Fruit fly (Drosophila melanogaster) whole organism, prepupa: ENCODE measurements around the gene tll.

ENCODE experiments used
- Blimp-1 ChIP-seq: fragments of 200-800 bp; sonication (Bioruptor generic); optimal IDR thresholded peaks from 3 replicates; lab custom pipeline; 2017; ENCODE audit warnings: missing biosample characterization, missing genetic modification characterization, mild to moderate bottlenecking, moderate library complexity, missing genetic modification reagents
- CG10631 ChIP-seq: fragments of 200-800 bp; sonication (Bioruptor generic); optimal IDR thresholded peaks from 2 replicates; lab custom pipeline; 2016; ENCODE audit warnings: missing biosample characterization, missing genetic modification characterization
- CG10669 ChIP-seq: fragments of 200-800 bp; sonication (Bioruptor generic); optimal IDR thresholded peaks from 3 replicates; lab custom pipeline; 2018; ENCODE audit warnings: missing biosample characterization, mild to moderate bottlenecking, missing genetic modification characterization, moderate library complexity
- CG11294 ChIP-seq: fragments of 200-800 bp; sonication (Bioruptor generic); IDR thresholded peaks from 2 replicates; pipeline ENCODE4 v1.3.6; 2022; ENCODE audit warnings: missing biosample characterization, missing genetic modification characterization
- CG16779 ChIP-seq: fragments of 200-800 bp; sonication (Bioruptor generic); optimal IDR thresholded peaks from 3 replicates; lab custom pipeline; 2017; ENCODE audit warnings: missing biosample characterization, mild to moderate bottlenecking, missing genetic modification characterization
- CG3032 ChIP-seq: fragments of 200-800 bp; optimal IDR thresholded peaks from 2 replicates; lab custom pipeline; 2019; ENCODE audit warnings: missing biosample characterization, mild to moderate bottlenecking, missing genetic modification characterization, moderate library complexity
- CG31627 ChIP-seq: fragments of 200-800 bp; sonication (Bioruptor generic); optimal IDR thresholded peaks from 3 replicates; lab custom pipeline; 2016; ENCODE audit warnings: missing biosample characterization, missing genetic modification characterization
- CG32006 ChIP-seq: fragments of 200-800 bp; sonication (Bioruptor generic); optimal IDR thresholded peaks from 3 replicates; lab custom pipeline; 2017; ENCODE audit warnings: missing biosample characterization, mild to moderate bottlenecking, missing genetic modification characterization
- CG34406 ChIP-seq: fragments of 200-800 bp; sonication (Bioruptor generic); optimal IDR thresholded peaks from 3 replicates; lab custom pipeline; 2016; ENCODE audit warnings: missing biosample characterization, missing genetic modification characterization
- CG4318 ChIP-seq: fragments of 200-800 bp; sonication (Bioruptor generic); optimal IDR thresholded peaks from 3 replicates; lab custom pipeline; 2017; ENCODE audit warnings: missing biosample characterization, mild to moderate bottlenecking, missing genetic modification characterization
- CG6163 ChIP-seq: fragments of 200-800 bp; sonication (Bioruptor generic); IDR thresholded peaks from 3 replicates; pipeline ENCODE4 v1.3.6; 2022; ENCODE audit warnings: missing biosample characterization, missing genetic modification characterization
- CG6276 ChIP-seq: fragments of 200-800 bp; sonication (Bioruptor generic); optimal IDR thresholded peaks from 2 replicates; lab custom pipeline; 2017; ENCODE audit warnings: missing biosample characterization, mild to moderate bottlenecking, missing genetic modification characterization
- CG6808 ChIP-seq: fragments of 200-800 bp; sonication (Bioruptor generic); optimal IDR thresholded peaks from 3 replicates; lab custom pipeline; 2017; ENCODE audit warnings: missing biosample characterization, missing genetic modification characterization, mild to moderate bottlenecking, moderate library complexity, missing genetic modification reagents
- CG8119 ChIP-seq: fragments of 200-800 bp; sonication (Bioruptor generic); IDR thresholded peaks from 3 replicates; pipeline ENCODE4 v1.3.6; 2022; ENCODE audit warnings: missing biosample characterization, missing genetic modification characterization
- CG9139 ChIP-seq: fragments of 200-800 bp; sonication (Bioruptor generic); optimal IDR thresholded peaks from 3 replicates; lab custom pipeline; 2017; ENCODE audit warnings: missing biosample characterization, mild to moderate bottlenecking, missing genetic modification characterization
- Eip75B ChIP-seq: fragments of 200-800 bp; sonication (Bioruptor generic); optimal IDR thresholded peaks from 3 replicates; lab custom pipeline; 2016; ENCODE audit warnings: missing biosample characterization, missing genetic modification characterization
- Eip78C ChIP-seq: fragments of 200-800 bp; sonication (Bioruptor generic); peaks from one replicate; lab custom pipeline; 2016; ENCODE audit warnings: missing biosample characterization, missing genetic modification characterization
- Gug ChIP-seq: fragments of 200-800 bp; sonication (Bioruptor generic); IDR thresholded peaks from 2 replicates; pipeline ENCODE4 v1.3.6; 2022; ENCODE audit warnings: missing biosample characterization, missing genetic modification characterization
- Hr4 ChIP-seq: fragments of 200-800 bp; sonication (Bioruptor generic); optimal IDR thresholded peaks from 3 replicates; lab custom pipeline; 2016; ENCODE audit warnings: missing biosample characterization, missing genetic modification characterization
- Lpt ChIP-seq: fragments of 200-800 bp; sonication (Bioruptor generic); optimal IDR thresholded peaks from 3 replicates; lab custom pipeline; 2016; ENCODE audit warnings: missing biosample characterization, missing genetic modification characterization
- OdsH ChIP-seq: fragments of 200-800 bp; sonication (Bioruptor generic); optimal IDR thresholded peaks from 3 replicates; lab custom pipeline; 2016; ENCODE audit warnings: missing biosample characterization, missing genetic modification characterization
- Smox ChIP-seq: fragments of 200-800 bp; sonication (Bioruptor generic); optimal IDR thresholded peaks from 3 replicates; lab custom pipeline; 2016; ENCODE audit warnings: missing biosample characterization, missing genetic modification characterization
- Sox102F ChIP-seq: fragments of 200-800 bp; sonication (Bioruptor generic); optimal IDR thresholded peaks from 2 replicates; lab custom pipeline; 2016; ENCODE audit warnings: missing biosample characterization, mild to moderate bottlenecking, missing genetic modification characterization
- Sox15 ChIP-seq: fragments of 200-800 bp; sonication (Bioruptor generic); optimal IDR thresholded peaks from 3 replicates; lab custom pipeline; 2016; ENCODE audit warnings: missing biosample characterization, missing genetic modification characterization
- acj6 ChIP-seq: fragments of 200-800 bp; sonication (Bioruptor generic); optimal IDR thresholded peaks from 3 replicates; lab custom pipeline; 2016; ENCODE audit warnings: missing biosample characterization, missing genetic modification characterization
- dac ChIP-seq: fragments of 200-800 bp; sonication (Bioruptor generic); optimal IDR thresholded peaks from 2 replicates; lab custom pipeline; 2017; ENCODE audit warnings: missing biosample characterization, mild to moderate bottlenecking, missing genetic modification characterization
- dsx ChIP-seq: fragments of 200-800 bp; optimal IDR thresholded peaks from 3 replicates; lab custom pipeline; 2019; ENCODE audit warnings: missing biosample characterization, mild to moderate bottlenecking, missing genetic modification characterization, moderate library complexity; ENCODE audit not compliant: poor library complexity, severe bottlenecking
- esn ChIP-seq: fragments of 200-800 bp; sonication (Bioruptor generic); optimal IDR thresholded peaks from 2 replicates; lab custom pipeline; 2016; ENCODE audit warnings: missing biosample characterization, mild to moderate bottlenecking, missing genetic modification characterization, moderate library complexity
- fd59A ChIP-seq: fragments of 200-800 bp; sonication (Bioruptor generic); optimal IDR thresholded peaks from 2 replicates; lab custom pipeline; 2017; ENCODE audit warnings: missing biosample characterization, mild to moderate bottlenecking, missing genetic modification characterization, missing genetic modification reagents
- fd85E ChIP-seq: fragments of 200-800 bp; sonication (Bioruptor generic); optimal IDR thresholded peaks from 3 replicates; lab custom pipeline; 2016; ENCODE audit warnings: missing biosample characterization, missing genetic modification characterization
- fkh ChIP-seq: fragments of 200-800 bp; sonication (Bioruptor generic); optimal IDR thresholded peaks from 3 replicates; lab custom pipeline; 2017; ENCODE audit warnings: missing biosample characterization, mild to moderate bottlenecking, missing genetic modification characterization, moderate library complexity
- lz ChIP-seq: fragments of 200-800 bp; sonication (Bioruptor generic); optimal IDR thresholded peaks from 3 replicates; lab custom pipeline; 2016; ENCODE audit warnings: missing biosample characterization, missing genetic modification characterization
- net ChIP-seq: fragments of 200-800 bp; sonication (Bioruptor generic); optimal IDR thresholded peaks from 3 replicates; lab custom pipeline; 2016; ENCODE audit warnings: missing biosample characterization, missing genetic modification characterization
- pdm3 ChIP-seq: fragments of 200-800 bp; sonication (Bioruptor generic); optimal IDR thresholded peaks from 3 replicates; lab custom pipeline; 2016; ENCODE audit warnings: missing biosample characterization, missing genetic modification characterization
- salr ChIP-seq, 2 experiments: fragments of 200-800 bp; sonication (Bioruptor generic); optimal IDR thresholded peaks; 3 replicates each; lab custom pipeline; 2016 to 2018; ENCODE audit warnings: missing biosample characterization in 2 of 2, missing genetic modification characterization in 2 of 2, mild to moderate bottlenecking in 1 of 2
- spab ChIP-seq: fragments of 200-800 bp; sonication (Bioruptor generic); optimal IDR thresholded peaks from 2 replicates; lab custom pipeline; 2017; ENCODE audit warnings: missing biosample characterization, mild to moderate bottlenecking, missing genetic modification characterization, missing genetic modification reagents
- ss ChIP-seq, 2 experiments: fragments of 200-800 bp; sonication (Bioruptor generic); optimal IDR thresholded peaks; 2 replicates in 1 of 2; 3 replicates in 1 of 2; lab custom pipeline; 2017 to 2018; ENCODE audit warnings: mild to moderate bottlenecking in 2 of 2, missing biosample characterization in 2 of 2, missing genetic modification characterization in 2 of 2, moderate library complexity in 1 of 2
- svp ChIP-seq: fragments of 200-800 bp; sonication (Bioruptor generic); peaks from one replicate; lab custom pipeline; 2016; ENCODE audit warnings: missing biosample characterization, missing genetic modification characterization
- topi ChIP-seq: fragments of 200-800 bp; sonication (Bioruptor generic); optimal IDR thresholded peaks from 3 replicates; lab custom pipeline; 2016; ENCODE audit warnings: missing biosample characterization, missing genetic modification characterization
- vri ChIP-seq: fragments of 200-800 bp; sonication (Bioruptor generic); optimal IDR thresholded peaks from 3 replicates; lab custom pipeline; 2016; ENCODE audit warnings: missing biosample characterization, mild to moderate bottlenecking, missing genetic modification characterization

The tll gene

DNA sequence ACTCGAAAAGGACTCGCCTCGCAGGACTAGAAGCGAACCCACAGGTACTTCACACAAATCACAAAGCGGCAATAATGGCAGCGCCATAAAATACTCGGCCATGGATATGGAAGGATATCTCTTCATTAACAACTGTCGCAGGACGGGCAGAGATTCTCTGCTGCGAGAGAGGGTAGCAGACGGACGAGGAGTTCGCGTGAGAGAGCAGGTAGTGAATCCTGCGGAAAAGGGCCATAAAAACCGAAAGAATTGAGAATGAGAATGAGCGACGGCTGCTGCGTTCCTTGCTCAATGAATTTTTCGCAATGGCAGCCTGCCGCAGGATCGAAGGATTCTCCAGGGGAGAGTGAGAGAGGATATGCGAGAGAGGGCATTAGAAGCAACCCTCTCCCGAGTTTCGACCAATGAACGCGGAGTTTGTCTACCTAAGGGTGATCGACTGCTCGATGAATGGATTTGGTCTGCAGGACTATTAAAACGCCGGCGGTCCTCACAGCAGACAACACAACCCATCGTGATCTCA lies at the start of gene tll:
Gene tll, plus strand, starts transcription at position 473 of the 523 bp plus-strand sequence.
- TF ChIP-seq svp (no peak), CG31627 (GFP tag; lab: Kevin White, UChicago) (no peak)

- TF ChIP-seq CG32006 (GFP tag; lab: Kevin White, UChicago) (no peak), net (GFP tag; lab: Kevin White, UChicago) (no peak), lz (GFP tag; lab: Kevin White, UChicago) (no peak), CG4318 (GFP tag; lab: Kevin White, UChicago) (no peak), CG6163 (GFP tag; lab: Robert Waterston, UW) (no peak), esn (GFP tag; lab: Kevin White, UChicago) (no peak), CG3032 (tag; lab: Kevin White, UChicago) (no peak), CG6276 (no peak), vri (GFP tag; lab: Kevin White, UChicago) (no peak), Gug (GFP tag; lab: Robert Waterston, UW) (no peak), CG8119 (no peak), fd59A (GFP tag; lab: Kevin White, UChicago) (no peak), Blimp-1 (GFP tag; lab: Kevin White, UChicago) (no peak), spab (GFP tag; lab: Kevin White, UChicago) (no peak)
These were observed 49.3 kb upstream of the tll start for dm6 chr3R:30802779-30803178.

DNA sequence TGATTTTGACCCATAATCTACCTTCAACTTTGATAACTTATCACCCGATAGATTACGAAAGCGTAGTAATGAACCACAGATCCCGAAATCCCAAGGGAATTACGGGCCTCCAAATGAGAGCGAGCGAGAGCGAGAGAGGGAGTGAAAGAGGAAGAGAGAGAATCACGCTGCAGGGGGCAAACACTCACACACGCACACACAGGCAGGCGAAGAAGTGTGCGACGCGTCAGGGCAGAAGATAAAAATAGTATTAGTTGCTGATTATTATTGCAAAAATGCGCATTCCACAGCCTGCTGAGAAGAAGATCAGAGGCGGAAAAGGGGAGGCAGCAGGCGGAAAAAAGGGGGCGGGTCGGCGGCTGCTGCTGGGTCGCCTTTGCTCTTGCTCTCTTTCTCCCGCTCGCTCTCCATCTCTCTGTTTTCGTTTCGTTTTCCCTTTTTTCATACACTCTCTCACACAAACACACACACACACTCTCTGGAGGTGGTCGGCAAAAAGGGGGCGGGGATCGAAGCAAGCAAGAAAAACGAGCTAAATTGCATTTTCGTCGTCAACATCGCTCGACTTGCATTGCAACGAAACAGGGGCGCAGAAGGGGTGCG lies 48.8 kb upstream of the tll start:
- TF ChIP-seq esn (GFP tag; lab: Kevin White, UChicago) = no peak
- TF ChIP-seq CG9139 (GFP tag; lab: Kevin White, UChicago) = no peak
- no peak for TF ChIP-seq Sox15 (GFP tag; lab: Kevin White, UChicago)
- TF ChIP-seq OdsH = no peak
- TF ChIP-seq CG6163 (GFP tag; lab: Robert Waterston, UW) = 0 out of 3 replicates have a peak, but pooled peaks have one; percentile 22
- no peak for TF ChIP-seq Smox (GFP tag; lab: Kevin White, UChicago)

DNA sequence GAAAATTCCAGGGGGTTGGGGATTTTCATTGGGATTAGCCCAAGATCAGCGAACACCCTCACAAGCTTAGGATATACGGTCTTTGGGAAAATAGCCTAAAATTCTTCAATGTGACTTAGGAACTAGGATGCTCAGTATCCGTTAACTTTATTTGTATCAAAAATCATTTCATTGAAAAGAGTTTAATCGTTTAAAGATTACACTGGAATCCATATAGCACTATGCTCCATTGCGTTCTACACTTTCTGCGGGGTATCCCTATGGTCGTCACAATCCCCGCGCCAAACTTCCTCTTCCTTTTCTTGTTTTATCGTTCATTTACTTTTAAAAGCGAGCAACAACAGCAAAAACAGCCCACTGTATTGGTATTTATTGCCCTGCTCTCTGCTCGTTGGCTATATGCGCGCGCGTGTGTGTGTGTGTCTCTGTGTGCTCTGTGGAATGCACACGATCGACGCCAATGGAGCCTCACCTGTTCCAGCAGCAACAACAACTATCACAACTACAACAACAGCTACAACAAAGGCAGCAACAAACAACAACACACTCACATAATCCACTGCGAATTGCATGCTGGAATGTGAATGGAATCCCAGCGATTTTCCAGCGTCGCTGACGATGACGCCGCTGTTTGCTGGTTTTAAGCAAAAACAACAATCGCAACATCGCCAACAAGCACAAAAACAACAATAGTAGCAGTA lies 48.1 kb upstream of the tll start:
- TF ChIP-seq Lpt (GFP tag; lab: Kevin White, UChicago) (peak; percentile 68), net (GFP tag; lab: Kevin White, UChicago) (peak; percentile 67), Eip75B (GFP tag; lab: Kevin White, UChicago) (peak; percentile 79), CG32006 (GFP tag; lab: Kevin White, UChicago) (peak; percentile 94), Sox102F (GFP tag; lab: Kevin White, UChicago) (peak; percentile 66), CG4318 (GFP tag; lab: Kevin White, UChicago) (peak; percentile 87), fd85E (GFP tag; lab: Kevin White, UChicago) (no peak), fkh (GFP tag; lab: Kevin White, UChicago) (no peak), CG10669 (peak; percentile 79), lz (GFP tag; lab: Kevin White, UChicago) (peak; percentile 87), pdm3 (peak; percentile 79), CG11294 (GFP tag; lab: Robert Waterston, UW) (peak; percentile 68; the same call in 1 of the 2 replicates), Sox15 (GFP tag; lab: Kevin White, UChicago) (peak; percentile 84), Smox (GFP tag; lab: Kevin White, UChicago) (peak; percentile 66), ss (GFP tag; optimal IDR thresholded peaks at IDR 0.05; lab: Kevin White, UChicago) (peak; percentile 57 to 79), CG6808 (peak; percentile 84), salr (GFP tag; optimal IDR thresholded peaks at IDR 0.05; lab: Kevin White, UChicago) (peak; percentile 65 to 74), CG8119 (peak; percentile 87), acj6 (GFP tag; lab: Kevin White, UChicago) (peak; percentile 80), Eip78C (peak; percentile 91), dac (GFP tag; lab: Kevin White, UChicago) (peak; percentile 73), spab (GFP tag; lab: Kevin White, UChicago) (peak; percentile 83), CG16779 (tag; lab: Kevin White, UChicago) (peak; percentile 44), CG3032 (tag; lab: Kevin White, UChicago) (peak; percentile 82), dsx (GFP tag; lab: Kevin White, UChicago) (peak; percentile 52), topi (GFP tag; lab: Kevin White, UChicago) (peak; percentile 86), CG34406 (GFP tag; lab: Kevin White, UChicago) (peak; percentile 83), Hr4 (peak; percentile 90), esn (GFP tag; lab: Kevin White, UChicago) (peak; percentile 86), CG10631 (GFP tag; lab: Kevin White, UChicago) (peak; percentile 86), Gug (GFP tag; lab: Robert Waterston, UW) (peak; percentile 62)
